Worm (Caenorhabditis elegans) whole organism, L2 larva: ENCODE data around the gene pri-1.

Source experiments
- C34F6.9 ChIP-seq: fragments of 150-350 bp; optimal IDR thresholded peaks from 2 replicates; lab custom pipeline; 2014; ENCODE audit warnings: missing biosample characterization, missing genetic modification characterization
- F13H6.1 ChIP-seq: sonication (generic microtip); optimal IDR thresholded peaks from 2 replicates; lab custom pipeline; 2016; ENCODE audit warnings: missing genetic modification characterization, missing compliant biosample characterization
- R02D3.7 ChIP-seq: fragments of 150-350 bp; optimal IDR thresholded peaks from 2 replicates; lab custom pipeline; 2014; ENCODE audit warnings: missing biosample characterization, missing genetic modification characterization
- Y55F3AM.14 ChIP-seq: fragments of 200-800 bp; sonication (Bioruptor generic); optimal IDR thresholded peaks from 2 replicates; lab custom pipeline; 2018; ENCODE audit warnings: mild to moderate bottlenecking, missing genetic modification characterization, missing compliant biosample characterization
- alr-1 ChIP-seq: fragments of 150-350 bp; optimal IDR thresholded peaks from 2 replicates; lab custom pipeline; 2014; ENCODE audit warnings: missing biosample characterization, missing genetic modification characterization
- aly-2 ChIP-seq: fragments of 150-350 bp; optimal IDR thresholded peaks from 2 replicates; lab custom pipeline; 2014; ENCODE audit warnings: missing biosample characterization, missing genetic modification characterization
- ama-1 ChIP-seq: fragments of 150-350 bp; optimal IDR thresholded peaks from 2 replicates; lab custom pipeline; 2018; ENCODE audit warnings: inconsistent platforms
- blmp-1 ChIP-seq: sonication (generic microtip); optimal IDR thresholded peaks from 2 replicates; lab custom pipeline; 2017; ENCODE audit warnings: missing genetic modification characterization, mild to moderate bottlenecking, missing compliant biosample characterization, antibody characterized with exemption, moderate library complexity; ENCODE audit not compliant: insufficient read depth
- ceh-16 ChIP-seq: fragments of 150-350 bp; optimal IDR thresholded peaks from 2 replicates; lab custom pipeline; 2014; ENCODE audit warnings: missing biosample characterization, missing genetic modification characterization
- ceh-82 ChIP-seq: fragments of 150-350 bp; optimal IDR thresholded peaks from 2 replicates; lab custom pipeline; 2014; ENCODE audit warnings: missing biosample characterization, missing genetic modification characterization
- crh-2 ChIP-seq: sonication (generic microtip); optimal IDR thresholded peaks from 2 replicates; lab custom pipeline; 2017; ENCODE audit warnings: missing biosample characterization, missing genetic modification characterization
- dmd-4 ChIP-seq: sonication (generic microtip); optimal IDR thresholded peaks from 2 replicates; lab custom pipeline; 2017; ENCODE audit warnings: missing biosample characterization, missing genetic modification characterization
- egl-27 ChIP-seq: sonication (generic microtip); optimal IDR thresholded peaks from 3 replicates; lab custom pipeline; 2017; ENCODE audit warnings: missing biosample characterization, missing genetic modification reagents, missing genetic modification characterization
- elt-1 ChIP-seq: fragments of 150-350 bp; optimal IDR thresholded peaks from 2 replicates; lab custom pipeline; 2014; ENCODE audit warnings: missing biosample characterization, missing genetic modification characterization
- elt-3 ChIP-seq: sonication (generic microtip); optimal IDR thresholded peaks from 2 replicates; lab custom pipeline; 2017; ENCODE audit warnings: missing biosample characterization, missing genetic modification characterization
- fos-1 ChIP-seq: fragments of 150-350 bp; optimal IDR thresholded peaks from 2 replicates; lab custom pipeline; 2014; ENCODE audit warnings: missing biosample characterization, missing genetic modification characterization
- gmeb-1 ChIP-seq: fragments of 150-350 bp; optimal IDR thresholded peaks from 2 replicates; lab custom pipeline; 2014; ENCODE audit warnings: missing biosample characterization, missing genetic modification characterization
- lin-11 ChIP-seq: fragments of 150-350 bp; sonication (generic microtip); optimal IDR thresholded peaks from 2 replicates; lab custom pipeline; 2014; ENCODE audit warnings: missing biosample characterization, missing genetic modification characterization, inconsistent platforms, mixed read lengths
- lin-39 ChIP-seq: fragments of 150-350 bp; optimal IDR thresholded peaks from 2 replicates; lab custom pipeline; 2014; ENCODE audit warnings: missing biosample characterization, missing genetic modification reagents, missing genetic modification characterization
- lsy-2 ChIP-seq, 2 experiments: fragments of 150-350 bp in 1 of 2; sonication (generic microtip) in 1 of 2; optimal IDR thresholded peaks; 2 replicates each; lab custom pipeline; 2014 to 2017; ENCODE audit warnings: missing biosample characterization in 2 of 2, missing genetic modification characterization in 2 of 2
- mbf-1 ChIP-seq: sonication (generic microtip); optimal IDR thresholded peaks from 2 replicates; lab custom pipeline; 2017; ENCODE audit warnings: missing biosample characterization, missing genetic modification characterization
- mdl-1 ChIP-seq, 2 experiments: fragments of 150-350 bp in 1 of 2; sonication (generic microtip) in 1 of 2; optimal IDR thresholded peaks; 2 replicates each; lab custom pipeline; 2017; ENCODE audit warnings: missing biosample characterization in 2 of 2, missing genetic modification characterization in 2 of 2
- nhr-10 ChIP-seq: sonication (generic microtip); optimal IDR thresholded peaks from 2 replicates; lab custom pipeline; 2017; ENCODE audit warnings: missing biosample characterization, missing genetic modification characterization
- nhr-11 ChIP-seq: fragments of 150-350 bp; optimal IDR thresholded peaks from 2 replicates; lab custom pipeline; 2014; ENCODE audit warnings: missing biosample characterization, missing genetic modification characterization
- nhr-12 ChIP-seq: fragments of 150-350 bp; optimal IDR thresholded peaks from 2 replicates; lab custom pipeline; 2014; ENCODE audit warnings: missing biosample characterization, missing genetic modification characterization
- nhr-129 ChIP-seq: fragments of 150-350 bp; optimal IDR thresholded peaks from 2 replicates; lab custom pipeline; 2014; ENCODE audit warnings: missing biosample characterization, missing genetic modification characterization
- nhr-23 ChIP-seq: fragments of 150-350 bp; optimal IDR thresholded peaks from 2 replicates; lab custom pipeline; 2014; ENCODE audit warnings: missing biosample characterization, missing genetic modification reagents, missing genetic modification characterization
- nhr-237 ChIP-seq: fragments of 150-350 bp; optimal IDR thresholded peaks from 2 replicates; lab custom pipeline; 2014; ENCODE audit warnings: missing biosample characterization, missing genetic modification characterization
- nhr-6 ChIP-seq: fragments of 150-350 bp; optimal IDR thresholded peaks from 2 replicates; lab custom pipeline; 2014; ENCODE audit warnings: missing biosample characterization, missing genetic modification characterization
- nhr-77 ChIP-seq: fragments of 150-350 bp; optimal IDR thresholded peaks from 2 replicates; lab custom pipeline; 2014; ENCODE audit warnings: missing biosample characterization, missing genetic modification characterization
- peb-1 ChIP-seq: fragments of 150-350 bp; optimal IDR thresholded peaks from 2 replicates; lab custom pipeline; 2014; ENCODE audit warnings: missing biosample characterization, missing genetic modification characterization
- skn-1 ChIP-seq: sonication (generic microtip); optimal IDR thresholded peaks from 2 replicates; lab custom pipeline; 2017; ENCODE audit warnings: missing biosample characterization, missing genetic modification characterization
- sma-3 ChIP-seq: sonication (generic microtip); optimal IDR thresholded peaks from 2 replicates; lab custom pipeline; 2016; ENCODE audit warnings: missing genetic modification reagents, missing genetic modification characterization, missing compliant biosample characterization
- sma-9 ChIP-seq, 2 experiments: fragments of 150-350 bp in 1 of 2; sonication (generic microtip) in 1 of 2; optimal IDR thresholded peaks; 2 replicates each; lab custom pipeline; 2014 to 2016; ENCODE audit warnings: missing genetic modification characterization in 2 of 2, mild to moderate bottlenecking in 1 of 2, missing biosample characterization in 1 of 2, missing compliant biosample characterization in 1 of 2, missing genetic modification reagents in 1 of 2, moderate library complexity in 1 of 2
- unc-39 ChIP-seq: fragments of 150-350 bp; optimal IDR thresholded peaks from 2 replicates; lab custom pipeline; 2014; ENCODE audit warnings: missing biosample characterization, missing genetic modification characterization
- unc-62 ChIP-seq: fragments of 150-350 bp; optimal IDR thresholded peaks from 2 replicates; lab custom pipeline; 2014; ENCODE audit warnings: missing biosample characterization, missing genetic modification reagents, missing genetic modification characterization
- ztf-1 ChIP-seq: fragments of 200-800 bp; sonication (Bioruptor generic); conservative IDR thresholded peaks from 2 replicates; pipeline ENCODE4 v1.3.6; 2022; ENCODE audit warnings: missing genetic modification characterization, missing compliant biosample characterization
- ztf-11 ChIP-seq: sonication (generic microtip); optimal IDR thresholded peaks from 2 replicates; lab custom pipeline; 2017; ENCODE audit warnings: missing biosample characterization, missing genetic modification characterization
- ztf-4 ChIP-seq: fragments of 150-350 bp; optimal IDR thresholded peaks from 2 replicates; lab custom pipeline; 2014; ENCODE audit warnings: missing biosample characterization, missing genetic modification characterization

The pri-1 gene

ce11 chrIII:9615114-9615513, 1.0 kb upstream of the pri-1 start:
- TF ChIP-seq mbf-1 (tag; lab: Kevin White, UChicago) (no peak), F13H6.1 (tag; lab: Kevin White, UChicago) (no peak), ztf-1 (GFP tag; lab: Robert Waterston, UW) (no peak), lin-39 (no peak), peb-1 (tag; lab: Kevin White, UChicago) (no peak), nhr-6 (no peak), Y55F3AM.14 (GFP tag; lab: Kevin White, UChicago) (no peak), nhr-23 (tag; lab: Kevin White, UChicago) (no peak), fos-1 (tag; lab: Kevin White, UChicago) (no peak), aly-2 (no peak), unc-62 (GFP tag; lab: Kevin White, UChicago) (no peak), ceh-16 (tag; lab: Kevin White, UChicago) (no peak), blmp-1 (tag; lab: Kevin White, UChicago) (no peak), ceh-82 (no peak), sma-9 (GFP tag; optimal IDR thresholded peaks at IDR 0.05; lab: Kevin White, UChicago) (no peak), sma-9 (tag; optimal IDR thresholded peaks at IDR 0.05; lab: Kevin White, UChicago) (no peak), lsy-2 (tag; optimal IDR thresholded peaks at IDR 0.05; lab: Kevin White, UChicago) (no peak), unc-39 (tag; lab: Kevin White, UChicago) (no peak), C34F6.9 (tag; lab: Kevin White, UChicago) (no peak), lin-11 (tag; lab: Kevin White, UChicago) (no peak)

ce11 chrIII:9612097-9612496, 2.0 kb downstream of the pri-1 start, which contains the start of gene bbs-4:
bbs-4 (minus strand) TSS chrIII:9612197.
- TF ChIP-seq gmeb-1 (tag; lab: Kevin White, UChicago) (no peak), nhr-77 (tag; lab: Kevin White, UChicago) (no peak), skn-1 (tag; lab: Kevin White, UChicago) (no peak), ama-1 (lab: Kevin White, UChicago) (no peak), unc-62 (GFP tag; lab: Kevin White, UChicago) (no peak), crh-2 (tag; lab: Kevin White, UChicago) (no peak), lin-39 (no peak), ztf-11 (tag; lab: Kevin White, UChicago) (no peak), elt-3 (tag; lab: Kevin White, UChicago) (no peak), lsy-2 (tag; optimal IDR thresholded peaks at IDR 0.05; lab: Kevin White, UChicago) (no peak), nhr-10 (tag; lab: Kevin White, UChicago) (no peak), unc-39 (tag; lab: Kevin White, UChicago) (no peak), dmd-4 (no peak), alr-1 (tag; lab: Kevin White, UChicago) (no peak), C34F6.9 (tag; lab: Kevin White, UChicago) (no peak), aly-2 (no peak), ztf-4 (tag; lab: Kevin White, UChicago) (no peak), nhr-237 (tag; lab: Kevin White, UChicago) (no peak)

ce11 chrIII:9608650-9609049, 5.4 kb downstream of the pri-1 start, which contains the start of gene clec-161:
clec-161 (minus strand) TSS chrIII:9608750.
- TF ChIP-seq C34F6.9 (tag; lab: Kevin White, UChicago): no peak
- no peak for TF ChIP-seq unc-39 (tag; lab: Kevin White, UChicago)
- no peak for TF ChIP-seq nhr-11 (tag; lab: Kevin White, UChicago)
- no peak for TF ChIP-seq aly-2
- TF ChIP-seq skn-1 (tag; lab: Kevin White, UChicago): no peak
- no peak for TF ChIP-seq ama-1 (lab: Kevin White, UChicago)
- no peak for TF ChIP-seq sma-3 (GFP tag; lab: Kevin White, UChicago)
- no peak for TF ChIP-seq mdl-1 (tag; optimal IDR thresholded peaks at IDR 0.05; lab: Kevin White, UChicago)
- no peak for TF ChIP-seq egl-27 (tag; lab: Kevin White, UChicago)
- no peak for TF ChIP-seq elt-1
- TF ChIP-seq nhr-129 (tag; lab: Kevin White, UChicago): no peak
- TF ChIP-seq nhr-12 (tag; lab: Kevin White, UChicago): no peak
- TF ChIP-seq lsy-2 (tag; optimal IDR thresholded peaks at IDR 0.05; lab: Kevin White, UChicago): no peak
- TF ChIP-seq unc-62 (GFP tag; lab: Kevin White, UChicago): no peak
- TF ChIP-seq gmeb-1 (tag; lab: Kevin White, UChicago): no peak
- TF ChIP-seq nhr-10 (tag; lab: Kevin White, UChicago): no peak
- no peak for TF ChIP-seq R02D3.7 (tag; lab: Kevin White, UChicago)
- no peak for TF ChIP-seq crh-2 (tag; lab: Kevin White, UChicago)
